Fruit fly (Drosophila melanogaster): ENCODE measurements around the gene disco-r.
A peak's percentile ranks its signal among the peaks of the same experiment; 100 is the strongest.

Gene disco-r

DNA sequence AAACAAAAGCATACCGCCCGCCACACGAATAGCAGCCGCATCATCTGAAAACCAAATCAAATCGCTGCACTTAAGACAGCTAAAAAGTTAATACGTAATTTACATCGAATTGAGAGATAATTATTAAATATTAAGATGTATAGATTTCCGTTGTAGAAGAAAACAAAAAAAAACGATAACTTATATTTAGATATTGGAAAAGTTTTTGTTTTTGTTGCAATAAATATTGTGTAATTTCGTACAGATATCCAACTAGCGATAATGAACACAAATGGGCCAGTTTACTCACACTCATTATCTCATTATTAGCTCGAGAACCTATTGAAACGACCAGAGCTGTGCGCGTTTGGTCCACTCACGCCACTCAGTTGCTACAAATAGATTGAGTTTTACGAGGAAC lies 8.2 kb downstream of the disco-r start (continued):
- TF ChIP-seq CG13775 (GFP tag; optimal IDR thresholded peaks at IDR 0.05): peak; percentile 73
- TF ChIP-seq ase (GFP tag; IDR thresholded peaks at IDR 0.05): no peak
- TF ChIP-seq CG4617 (GFP tag; optimal IDR thresholded peaks at IDR 0.05; ENCODE audit: borderline replicate concordance): no peak
- no peak for TF ChIP-seq cas (GFP tag; IDR thresholded peaks at IDR 0.05)
- TF ChIP-seq hbn (GFP tag; IDR thresholded peaks at IDR 0.05; ENCODE audit: partially characterized antibody): no peak
- no peak for TF ChIP-seq Antp (GFP tag; optimal IDR thresholded peaks at IDR 0.05)
- TF ChIP-seq CG15073 (GFP tag; optimal IDR thresholded peaks at IDR 0.05): no peak
- no peak for TF ChIP-seq repo (GFP tag; optimal IDR thresholded peaks at IDR 0.05)
- TF ChIP-seq oc (tag; optimal IDR thresholded peaks at IDR 0.05): peak; percentile 10
- TF ChIP-seq Atf3 (GFP tag; optimal IDR thresholded peaks at IDR 0.05): no peak
- no peak for TF ChIP-seq ac (GFP tag; optimal IDR thresholded peaks at IDR 0.05)
- TF ChIP-seq chinmo (GFP tag; IDR thresholded peaks at IDR 0.05; ENCODE audit: partially characterized antibody): no peak
- TF ChIP-seq ttk (GFP tag; IDR thresholded peaks at IDR 0.05): no peak
- TF ChIP-seq zen2 (GFP tag; IDR thresholded peaks at IDR 0.05; ENCODE audit: partially characterized antibody): no peak
- TF ChIP-seq CG3065 (GFP tag; optimal IDR thresholded peaks at IDR 0.05): no peak
- TF ChIP-seq CG14965 (GFP tag; optimal IDR thresholded peaks at IDR 0.05; ENCODE audit: borderline replicate concordance): no peak
- TF ChIP-seq Mad (GFP tag; optimal IDR thresholded peaks at IDR 0.05): no peak
- no peak for TF ChIP-seq bbx (GFP tag; IDR thresholded peaks at IDR 0.05; ENCODE audit: partially characterized antibody)
- no peak for TF ChIP-seq gro (GFP tag; optimal IDR thresholded peaks at IDR 0.05)
- TF ChIP-seq CG8944 (GFP tag; optimal IDR thresholded peaks at IDR 0.05): peak; percentile 25
- TF ChIP-seq CG15011 (GFP tag; optimal IDR thresholded peaks at IDR 0.05): peak; percentile 22
- TF ChIP-seq BEAF-32 (GFP tag; optimal IDR thresholded peaks at IDR 0.05): no peak
- no peak for TF ChIP-seq Poxn (GFP tag; IDR thresholded peaks at IDR 0.05)
- TF ChIP-seq Atf-2 (GFP tag; optimal IDR thresholded peaks at IDR 0.05): peak; percentile 2
- TF ChIP-seq CG8765 (GFP tag; IDR thresholded peaks at IDR 0.05): no peak
- no peak for TF ChIP-seq btn (GFP tag; optimal IDR thresholded peaks at IDR 0.05)
- TF ChIP-seq vnd (GFP tag; IDR thresholded peaks at IDR 0.05; ENCODE audit: partially characterized antibody): no peak
- TF ChIP-seq Lpt (GFP tag; optimal IDR thresholded peaks at IDR 0.05): no peak
- peak; percentile 9 for TF ChIP-seq Dad (GFP tag; optimal IDR thresholded peaks at IDR 0.05)
- no peak for TF ChIP-seq bowl (GFP tag; IDR thresholded peaks at IDR 0.05)
- TF ChIP-seq Hsf (GFP tag; optimal IDR thresholded peaks at IDR 0.05): peak; percentile 41
- peak; percentile 72 for TF ChIP-seq nerfin-1 (tag; optimal IDR thresholded peaks at IDR 0.05)
- TF ChIP-seq CG12769 (tag; optimal IDR thresholded peaks at IDR 0.05): peak; percentile 4
- TF ChIP-seq Trl (optimal IDR thresholded peaks at IDR 0.05): no peak
- TF ChIP-seq Trl (GFP tag; optimal IDR thresholded peaks at IDR 0.05): no peak
- peak; percentile 63 to 76 for TF ChIP-seq bsh (GFP tag; optimal IDR thresholded peaks at IDR 0.05)
- TF ChIP-seq da (GFP tag; optimal IDR thresholded peaks at IDR 0.05): no peak
- TF ChIP-seq CG12104 (GFP tag; optimal IDR thresholded peaks at IDR 0.05): peak; percentile 58
- no peak for TF ChIP-seq C15 (GFP tag; IDR thresholded peaks at IDR 0.05)
- 0 out of 2 replicates have a peak, but pooled peaks have one; percentile 28 for TF ChIP-seq CG17328 (GFP tag; IDR thresholded peaks at IDR 0.05)
- no peak for TF ChIP-seq gfzf (GFP tag; optimal IDR thresholded peaks at IDR 0.05)
- peak; percentile 31 for TF ChIP-seq CG10462 (GFP tag; optimal IDR thresholded peaks at IDR 0.05)
- TF ChIP-seq jing (GFP tag; optimal IDR thresholded peaks at IDR 0.05): peak; percentile 35
- TF ChIP-seq nerfin-2 (GFP tag; IDR thresholded peaks at IDR 0.05; ENCODE audit: partially characterized antibody): no peak
- TF ChIP-seq Opbp (GFP tag; IDR thresholded peaks at IDR 0.05; ENCODE audit: partially characterized antibody): no peak
- TF ChIP-seq CG13287 (GFP tag; IDR thresholded peaks at IDR 0.05; ENCODE audit: partially characterized antibody): no peak
- no peak for TF ChIP-seq CG42726 (GFP tag; IDR thresholded peaks at IDR 0.05; ENCODE audit: partially characterized antibody)
- no peak for TF ChIP-seq CrebB (tag; optimal IDR thresholded peaks at IDR 0.05)
- TF ChIP-seq CG15696 (tag; optimal IDR thresholded peaks at IDR 0.05): peak; percentile 51
- no peak for TF ChIP-seq CG31388 (GFP tag; optimal IDR thresholded peaks at IDR 0.05)
- TF ChIP-seq ATbp (GFP tag; optimal IDR thresholded peaks at IDR 0.05): peak; percentile 58

All from whole organism, embryonic.